Worm (Caenorhabditis elegans): ENCODE measurements around the gene fubl-1.

DNA sequence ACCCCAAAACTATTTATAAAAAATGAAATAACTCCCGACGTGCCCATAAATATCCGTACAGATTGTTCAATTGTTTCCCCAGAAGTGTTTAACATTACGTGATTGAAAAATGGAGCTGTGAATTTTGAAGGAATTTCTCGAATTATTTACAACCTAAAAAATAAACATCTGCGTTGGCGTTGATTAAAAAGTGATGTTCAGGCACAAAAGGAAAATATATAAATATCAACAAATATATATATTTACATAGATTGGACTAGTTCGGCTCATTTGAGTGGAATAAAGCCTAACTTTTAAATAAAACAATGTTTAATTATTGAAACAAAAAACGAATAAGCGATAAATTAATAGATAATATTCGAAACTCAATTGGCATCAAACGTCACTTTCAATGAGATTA, 21.8 kb upstream of the fubl-1 start, which contains the start of gene sri-18:
- TF ChIP-seq ceh-14 (tag; optimal IDR thresholded peaks at IDR 0.05) (no peak), T23F11.4 (GFP tag; optimal IDR thresholded peaks at IDR 0.05) (no peak), sdc-2 (tag; optimal IDR thresholded peaks at IDR 0.05) (no peak)

Data from whole organism, late embryonic.